Worm (Caenorhabditis elegans): ENCODE data around the gene uev-2.

- TF ChIP-seq dpl-1 (GFP tag; optimal IDR thresholded peaks at IDR 0.05) (no peak), unc-62 (GFP tag; optimal IDR thresholded peaks at IDR 0.05) (no peak)
These were observed 18.1 kb upstream of the uev-2 start, which contains the start of gene mlc-3 for ce11 chrIII:5564799-5565198.
